Fruit fly (Drosophila melanogaster): ENCODE data around the gene Akap200.

Gene Akap200

dm6 chr2L:8473448-8473847 lies 58.0 kb downstream of the Akap200 start (continued):
- TF ChIP-seq Ssrp (tag; optimal IDR thresholded peaks at IDR 0.05) (peak; percentile 59), CG3163 (GFP tag; optimal IDR thresholded peaks at IDR 0.05) (no peak), eyg (GFP tag; optimal IDR thresholded peaks at IDR 0.05) (no peak), CG9727 (GFP tag; optimal IDR thresholded peaks at IDR 0.05) (peak; percentile 66), dysf (GFP tag; IDR thresholded peaks at IDR 0.05) (peak; percentile 73), CG6683 (GFP tag; optimal IDR thresholded peaks at IDR 0.05) (no peak), HmgD (GFP tag; optimal IDR thresholded peaks at IDR 0.05) (no peak), CG34422 (GFP tag; IDR thresholded peaks at IDR 0.05) (peak; percentile 59; the same call in 2 of the 3 replicates), chn (GFP tag; optimal IDR thresholded peaks at IDR 0.05) (no peak), CG17612 (GFP tag; IDR thresholded peaks at IDR 0.05) (no peak), CG4730 (GFP tag; IDR thresholded peaks at IDR 0.05) (no peak), CG18011 (GFP tag; optimal IDR thresholded peaks at IDR 0.05) (no peak), Rx (GFP tag; IDR thresholded peaks at IDR 0.05) (no peak), ab (GFP tag; optimal IDR thresholded peaks at IDR 0.05) (no peak), dm (GFP tag; optimal IDR thresholded peaks at IDR 0.05) (no peak), Oli (tag; optimal IDR thresholded peaks at IDR 0.05) (peak; percentile 54), E2f1 (GFP tag; IDR thresholded peaks at IDR 0.05) (peak; percentile 54), Optix (GFP tag; IDR thresholded peaks at IDR 0.05) (peak; percentile 47; the same call in 1 of the 3 replicates), Mes4 (GFP tag; optimal IDR thresholded peaks at IDR 0.05) (no peak), disco-r (GFP tag; optimal IDR thresholded peaks at IDR 0.05) (no peak), CG17568 (GFP tag; optimal IDR thresholded peaks at IDR 0.05) (no peak), Usf (GFP tag; optimal IDR thresholded peaks at IDR 0.05) (no peak), CG11695 (GFP tag; IDR thresholded peaks at IDR 0.05) (peak; percentile 46; the same call in 1 of the 3 replicates), CHES-1-like (GFP tag; optimal IDR thresholded peaks at IDR 0.05) (no peak), CG2889 (GFP tag; IDR thresholded peaks at IDR 0.05) (peak; percentile 49; the same call in 1 of the 3 replicates), CG43689 (GFP tag; IDR thresholded peaks at IDR 0.05) (no peak), NK7.1 (GFP tag; optimal IDR thresholded peaks at IDR 0.05) (no peak), MTF-1 (GFP tag; optimal IDR thresholded peaks at IDR 0.05; ENCODE audit: borderline replicate concordance) (no peak), CTCF (GFP tag; optimal IDR thresholded peaks at IDR 0.05) (no peak), CG18764 (GFP tag; optimal IDR thresholded peaks at IDR 0.05) (peak; percentile 32), Scr (GFP tag; IDR thresholded peaks at IDR 0.05; ENCODE audit: partially characterized antibody) (no peak), CG10321 (GFP tag; IDR thresholded peaks at IDR 0.05) (no peak; the same call in 1 of the 2 replicates), scrt (GFP tag; optimal IDR thresholded peaks at IDR 0.05) (peak; percentile 34), Trl (optimal IDR thresholded peaks at IDR 0.05) (no peak), Trl (GFP tag; optimal IDR thresholded peaks at IDR 0.05) (no peak), CG10431 (GFP tag; optimal IDR thresholded peaks at IDR 0.05) (no peak), Adf1 (GFP tag; IDR thresholded peaks at IDR 0.05) (no peak), fru (optimal IDR thresholded peaks at IDR 0.05) (no peak), slp2 (GFP tag; optimal IDR thresholded peaks at IDR 0.05) (no peak), sens-2 (GFP tag; IDR thresholded peaks at IDR 0.05) (peak; percentile 67), Six4 (GFP tag; optimal IDR thresholded peaks at IDR 0.05) (peak; percentile 8), CG14860 (GFP tag; IDR thresholded peaks at IDR 0.05; ENCODE audit: partially characterized antibody) (no peak), CG11085 (GFP tag; IDR thresholded peaks at IDR 0.05) (no peak), Vsx1 (GFP tag; optimal IDR thresholded peaks at IDR 0.05) (no peak), CG7839 (tag; optimal IDR thresholded peaks at IDR 0.05) (peak; percentile 65), CG17328 (GFP tag; IDR thresholded peaks at IDR 0.05) (peak; percentile 71), CG1832 (GFP tag; optimal IDR thresholded peaks at IDR 0.05) (no peak), CG2120 (GFP tag; optimal IDR thresholded peaks at IDR 0.05) (peak; percentile 19), fd64A (GFP tag; optimal IDR thresholded peaks at IDR 0.05) (no peak), jumu (GFP tag; optimal IDR thresholded peaks at IDR 0.05) (no peak), CG15073 (GFP tag; optimal IDR thresholded peaks at IDR 0.05) (no peak), wek (GFP tag; optimal IDR thresholded peaks at IDR 0.05) (no peak), cad (GFP tag; optimal IDR thresholded peaks at IDR 0.05) (no peak), vvl (GFP tag; IDR thresholded peaks at IDR 0.05) (peak; percentile 81)

Measured in whole organism, embryonic.